Fruit fly (Drosophila melanogaster): Measurements from ENCODE around the gene p38a.

Gene p38a

DNA sequence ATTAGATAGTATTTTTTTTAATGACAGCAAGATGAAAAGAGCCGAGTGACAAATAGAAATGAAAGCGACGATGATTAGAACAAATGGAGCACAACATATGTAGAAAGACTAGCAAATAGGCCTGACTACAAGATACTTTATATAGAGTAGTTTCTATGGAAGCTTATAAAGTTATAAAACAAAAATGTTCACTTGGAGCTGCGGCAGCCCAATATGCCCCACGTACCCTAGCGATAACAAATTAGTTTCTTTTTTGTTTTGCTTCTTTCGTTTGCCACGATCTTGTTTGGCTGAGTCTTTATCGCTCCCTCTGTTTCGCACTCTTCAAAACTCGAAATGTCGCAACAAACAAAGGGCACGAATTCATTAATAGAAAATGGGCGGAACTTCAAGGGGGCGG, 51.4 kb downstream of the p38a start (continued):
- TF ChIP-seq lmd (GFP tag; IDR thresholded peaks at IDR 0.05) (peak; percentile 34; the same call in 1 of the 2 replicates), CG13287 (GFP tag; IDR thresholded peaks at IDR 0.05; ENCODE audit: partially characterized antibody) (no peak), lov (optimal IDR thresholded peaks at IDR 0.05) (no peak), lov (GFP tag; IDR thresholded peaks at IDR 0.05) (no peak), ssp (GFP tag; IDR thresholded peaks at IDR 0.05) (no peak), CG8765 (GFP tag; IDR thresholded peaks at IDR 0.05) (no peak), CG17912 (GFP tag; optimal IDR thresholded peaks at IDR 0.05) (no peak), HLH3B (GFP tag; IDR thresholded peaks at IDR 0.05) (no peak), sug (tag; optimal IDR thresholded peaks at IDR 0.05) (peak; percentile 24), CG7271 (tag; optimal IDR thresholded peaks at IDR 0.05) (no peak), zfh1 (GFP tag; IDR thresholded peaks at IDR 0.05) (no peak), disco-r (GFP tag; optimal IDR thresholded peaks at IDR 0.05) (no peak), pzg (GFP tag; optimal IDR thresholded peaks at IDR 0.05) (no peak), zfh2 (GFP tag; optimal IDR thresholded peaks at IDR 0.05) (peak; percentile 31), CG8944 (GFP tag; optimal IDR thresholded peaks at IDR 0.05) (no peak), CG12744 (GFP tag; optimal IDR thresholded peaks at IDR 0.05) (no peak), CG6689 (GFP tag; IDR thresholded peaks at IDR 0.05) (no peak), caup (GFP tag; optimal IDR thresholded peaks at IDR 0.05; ENCODE audit: severe bottlenecking) (no peak), CG10654 (GFP tag; optimal IDR thresholded peaks at IDR 0.05) (no peak), Hr78 (GFP tag; optimal IDR thresholded peaks at IDR 0.05) (no peak), hkb (optimal IDR thresholded peaks at IDR 0.05) (no peak), hkb (GFP tag; IDR thresholded peaks at IDR 0.05) (no peak), Sry-β (GFP tag; optimal IDR thresholded peaks at IDR 0.05) (no peak), CG1233 (GFP tag; optimal IDR thresholded peaks at IDR 0.05) (no peak), nerfin-2 (GFP tag; IDR thresholded peaks at IDR 0.05; ENCODE audit: partially characterized antibody) (no peak), CG13775 (GFP tag; optimal IDR thresholded peaks at IDR 0.05) (no peak), CG4617 (GFP tag; optimal IDR thresholded peaks at IDR 0.05; ENCODE audit: borderline replicate concordance) (no peak), CG6765 (GFP tag; optimal IDR thresholded peaks at IDR 0.05) (no peak), CG15073 (GFP tag; optimal IDR thresholded peaks at IDR 0.05) (no peak), lbe (GFP tag; optimal IDR thresholded peaks at IDR 0.05) (no peak), Nf-YA (GFP tag; IDR thresholded peaks at IDR 0.05) (no peak), CG7556 (GFP tag; optimal IDR thresholded peaks at IDR 0.05) (no peak), Dip3 (GFP tag; optimal IDR thresholded peaks at IDR 0.05) (peak; percentile 47), sqz (GFP tag; optimal IDR thresholded peaks at IDR 0.05) (no peak), CG17612 (GFP tag; IDR thresholded peaks at IDR 0.05) (no peak), E2f1 (GFP tag; IDR thresholded peaks at IDR 0.05) (0 out of 2 replicates have a peak, but pooled peaks have one; percentile 16), ranshi (GFP tag; IDR thresholded peaks at IDR 0.05) (no peak), Dek (tag; optimal IDR thresholded peaks at IDR 0.05) (peak; percentile 8), CG1647 (GFP tag; optimal IDR thresholded peaks at IDR 0.05) (no peak), CG7786 (GFP tag; optimal IDR thresholded peaks at IDR 0.05) (peak; percentile 12), Sin3A (optimal IDR thresholded peaks at IDR 0.05) (no peak), vnd (GFP tag; IDR thresholded peaks at IDR 0.05; ENCODE audit: partially characterized antibody) (no peak), cad (GFP tag; optimal IDR thresholded peaks at IDR 0.05) (no peak), gcm (GFP tag; optimal IDR thresholded peaks at IDR 0.05) (no peak), abd-A (tag; optimal IDR thresholded peaks at IDR 0.05) (no peak), Antp (GFP tag; optimal IDR thresholded peaks at IDR 0.05) (no peak), z (GFP tag; IDR thresholded peaks at IDR 0.05) (no peak), ro (GFP tag; IDR thresholded peaks at IDR 0.05) (no peak), CG10209 (GFP tag; optimal IDR thresholded peaks at IDR 0.05) (no peak), nmo (GFP tag; optimal IDR thresholded peaks at IDR 0.05) (no peak), CG12104 (GFP tag; optimal IDR thresholded peaks at IDR 0.05) (no peak), CG4328 (GFP tag; optimal IDR thresholded peaks at IDR 0.05) (no peak), ftz-f1 (GFP tag; optimal IDR thresholded peaks at IDR 0.05) (no peak)
